Fruit fly (Drosophila melanogaster) whole organism, embryonic: ENCODE measurements around the gene Atf3.

Experiments
- Atf-2 ChIP-seq: fragments of 200-800 bp; sonication (Bioruptor generic); optimal IDR thresholded peaks from 2 replicates; lab custom pipeline; 2016; ENCODE audit warnings: missing biosample characterization, missing genetic modification characterization
- CG10462 ChIP-seq: fragments of 200-800 bp; sonication (Bioruptor generic); optimal IDR thresholded peaks from 2 replicates; lab custom pipeline; 2016; ENCODE audit warnings: missing biosample characterization, missing genetic modification characterization
- CG11696 ChIP-seq: fragments of 200-800 bp; sonication (Bioruptor generic); IDR thresholded peaks from 2 replicates; pipeline ENCODE4 v1.3.6; 2022; ENCODE audit warnings: missing biosample characterization, missing genetic modification characterization
- CG12219 ChIP-seq: fragments of 200-800 bp; sonication (Bioruptor generic); optimal IDR thresholded peaks from 3 replicates; lab custom pipeline; 2018; ENCODE audit warnings: missing biosample characterization, mild to moderate bottlenecking, missing genetic modification characterization
- CG1603 ChIP-seq: fragments of 200-800 bp; sonication (Bioruptor generic); optimal IDR thresholded peaks from 2 replicates; lab custom pipeline; 2019; ENCODE audit warnings: missing biosample characterization, mild to moderate bottlenecking, missing genetic modification characterization, moderate library complexity
- CG17328 ChIP-seq: fragments of 200-800 bp; sonication (Bioruptor generic); IDR thresholded peaks from 2 replicates; pipeline ENCODE4 v1.3.6; 2022; ENCODE audit warnings: missing biosample characterization, missing genetic modification characterization
- CG17612 ChIP-seq: fragments of 200-800 bp; sonication (Bioruptor generic); IDR thresholded peaks from 2 replicates; pipeline ENCODE4 v1.3.6; 2022; ENCODE audit warnings: missing biosample characterization, missing genetic modification characterization
- CG18476 ChIP-seq: fragments of 200-800 bp; sonication (Bioruptor generic); optimal IDR thresholded peaks from 2 replicates; lab custom pipeline; 2016; ENCODE audit warnings: missing biosample characterization, mild to moderate bottlenecking, missing genetic modification characterization
- CG18619 ChIP-seq: fragments of 200-800 bp; sonication (Bioruptor generic); optimal IDR thresholded peaks from 3 replicates; lab custom pipeline; 2017; ENCODE audit warnings: missing biosample characterization, mild to moderate bottlenecking, missing genetic modification characterization
- CG30431 ChIP-seq: fragments of 200-800 bp; sonication (Bioruptor generic); optimal IDR thresholded peaks from 2 replicates; lab custom pipeline; 2017; ENCODE audit warnings: missing biosample characterization, missing genetic modification characterization
- CG31224 ChIP-seq: fragments of 200-800 bp; sonication (Bioruptor generic); IDR thresholded peaks from 2 replicates; pipeline ENCODE4 v1.3.6; 2022; ENCODE audit warnings: missing biosample characterization, missing genetic modification characterization
- CG33213 ChIP-seq: fragments of 200-800 bp; sonication (Bioruptor generic); optimal IDR thresholded peaks from 3 replicates; lab custom pipeline; 2016; ENCODE audit warnings: missing biosample characterization, missing genetic modification characterization
- CG4328 ChIP-seq: fragments of 200-800 bp; sonication (Bioruptor generic); optimal IDR thresholded peaks from 3 replicates; lab custom pipeline; 2017; ENCODE audit warnings: missing biosample characterization, missing genetic modification reagents, missing genetic modification characterization
- CG5180 ChIP-seq: fragments of 200-800 bp; sonication (Bioruptor generic); optimal IDR thresholded peaks from 3 replicates; lab custom pipeline; 2017; ENCODE audit warnings: missing biosample characterization, missing genetic modification characterization, mild to moderate bottlenecking, moderate library complexity, missing genetic modification reagents
- CG6791 ChIP-seq: fragments of 200-800 bp; sonication (Bioruptor generic); IDR thresholded peaks from 3 replicates; pipeline ENCODE4 v1.3.6; 2022; ENCODE audit warnings: missing biosample characterization, missing genetic modification characterization; ENCODE audit not compliant: partially characterized antibody
- CG8290 ChIP-seq, 3 experiments: fragments of 200-800 bp; sonication (Bioruptor generic); optimal IDR thresholded peaks; 2 replicates each; lab custom pipeline; 2016 to 2019; ENCODE audit warnings: missing biosample characterization in 3 of 3, missing genetic modification characterization in 3 of 3, mild to moderate bottlenecking in 2 of 3, moderate library complexity in 1 of 3
- CG9437 ChIP-seq: fragments of 200-800 bp; sonication (Bioruptor generic); optimal IDR thresholded peaks from 2 replicates; lab custom pipeline; 2018; ENCODE audit warnings: missing biosample characterization, mild to moderate bottlenecking, missing genetic modification characterization
- CTCF ChIP-seq: fragments of 200-800 bp; sonication (Bioruptor generic); optimal IDR thresholded peaks from 2 replicates; lab custom pipeline; 2017; ENCODE audit warnings: missing biosample characterization, mild to moderate bottlenecking, missing genetic modification characterization, moderate library complexity
- Dll ChIP-seq: fragments of 200-800 bp; sonication (Bioruptor generic); IDR thresholded peaks from 4 replicates; pipeline ENCODE4 v1.3.6; 2022; ENCODE audit warnings: missing biosample characterization, missing genetic modification characterization; ENCODE audit not compliant: partially characterized antibody
- Dp ChIP-seq: fragments of 200-800 bp; sonication (Bioruptor generic); optimal IDR thresholded peaks from 2 replicates; lab custom pipeline; 2018; ENCODE audit warnings: missing biosample characterization, mild to moderate bottlenecking, missing genetic modification characterization, moderate library complexity
- Dref ChIP-seq: fragments of 200-800 bp; sonication (Bioruptor generic); IDR thresholded peaks from 2 replicates; pipeline ENCODE4 v1.3.6; 2022; ENCODE audit warnings: missing biosample characterization, missing genetic modification characterization
- Elba2 ChIP-seq: fragments of 200-800 bp; sonication (Bioruptor generic); optimal IDR thresholded peaks from 3 replicates; lab custom pipeline; 2016; ENCODE audit warnings: missing biosample characterization, missing genetic modification characterization
- Hey ChIP-seq: fragments of 200-800 bp; sonication (Bioruptor generic); optimal IDR thresholded peaks from 3 replicates; lab custom pipeline; 2018; ENCODE audit warnings: missing biosample characterization, mild to moderate bottlenecking, missing genetic modification characterization
- Hmr ChIP-seq: fragments of 200-800 bp; sonication (Bioruptor generic); optimal IDR thresholded peaks from 3 replicates; lab custom pipeline; 2017; ENCODE audit warnings: mild to moderate bottlenecking, missing biosample characterization, missing genetic modification reagents, missing genetic modification characterization
- Hr78 ChIP-seq, 2 experiments: fragments of 200-800 bp in 1 of 2; fragments of >200 bp in 1 of 2; sonication (Bioruptor generic) in 1 of 2; optimal IDR thresholded peaks; 2 replicates each; lab custom pipeline; 2017 to 2019; ENCODE audit warnings: missing biosample characterization in 2 of 2, missing genetic modification characterization in 2 of 2, mild to moderate bottlenecking in 1 of 2, moderate library complexity in 1 of 2
- Lhr ChIP-seq: fragments of 200-800 bp; sonication (Bioruptor generic); optimal IDR thresholded peaks from 3 replicates; lab custom pipeline; 2017; ENCODE audit warnings: mild to moderate bottlenecking, missing biosample characterization, missing genetic modification reagents, missing genetic modification characterization
- Med ChIP-seq: fragments of 200-800 bp; sonication (Bioruptor generic); peaks from one replicate; lab custom pipeline; 2016; ENCODE audit warnings: missing biosample characterization, missing genetic modification characterization, mild to moderate bottlenecking, inconsistent platforms, moderate library complexity
- NFAT ChIP-seq: fragments of 200-800 bp; sonication (Bioruptor generic); IDR thresholded peaks from 2 replicates; pipeline ENCODE4 v1.3.6; 2022; ENCODE audit warnings: missing biosample characterization, missing genetic modification characterization
- Nf-YB ChIP-seq: fragments of 200-800 bp; sonication (Bioruptor generic); optimal IDR thresholded peaks from 3 replicates; lab custom pipeline; 2019; ENCODE audit warnings: missing biosample characterization, mild to moderate bottlenecking, missing genetic modification characterization, moderate library complexity
- Nf-YC ChIP-seq: fragments of 200-800 bp; optimal IDR thresholded peaks from 3 replicates; lab custom pipeline; 2019; ENCODE audit warnings: missing biosample characterization, mild to moderate bottlenecking, missing genetic modification characterization, moderate library complexity
- Poxn ChIP-seq: fragments of 200-800 bp; sonication (Bioruptor generic); IDR thresholded peaks from 2 replicates; pipeline ENCODE4 v1.3.6; 2022; ENCODE audit warnings: missing biosample characterization, missing genetic modification characterization
- chinmo ChIP-seq: fragments of 200-800 bp; sonication (Bioruptor generic); IDR thresholded peaks from 4 replicates; pipeline ENCODE4 v1.3.6; 2022; ENCODE audit warnings: missing biosample characterization, missing genetic modification characterization; ENCODE audit not compliant: partially characterized antibody
- crp ChIP-seq, 2 experiments: fragments of 200-800 bp; sonication (Bioruptor generic); optimal IDR thresholded peaks; 2 replicates in 1 of 2; 3 replicates in 1 of 2; lab custom pipeline; 2017; ENCODE audit warnings: missing biosample characterization in 2 of 2, missing genetic modification characterization in 2 of 2, mild to moderate bottlenecking in 1 of 2, moderate library complexity in 1 of 2
- dmrt99B ChIP-seq: fragments of 200-800 bp; sonication (Bioruptor generic); optimal IDR thresholded peaks from 2 replicates; lab custom pipeline; 2018; ENCODE audit warnings: missing biosample characterization, mild to moderate bottlenecking, missing genetic modification characterization, moderate library complexity
- eve ChIP-seq, 2 experiments: fragments of >200 bp; optimal IDR thresholded peaks; 2 replicates each; lab custom pipeline; 2017; ENCODE audit warnings: missing biosample characterization in 2 of 2, missing genetic modification characterization in 2 of 2
- gfzf ChIP-seq: fragments of 200-800 bp; sonication (Bioruptor generic); optimal IDR thresholded peaks from 2 replicates; lab custom pipeline; 2016; ENCODE audit warnings: missing biosample characterization, mild to moderate bottlenecking, missing genetic modification characterization, moderate library complexity
- insv ChIP-seq, 2 experiments: fragments of 200-800 bp; sonication (Bioruptor generic); optimal IDR thresholded peaks; 3 replicates each; lab custom pipeline; 2016 to 2018; ENCODE audit warnings: missing biosample characterization in 2 of 2, missing genetic modification characterization in 2 of 2
- kni ChIP-seq: fragments of 200-800 bp; sonication (Bioruptor generic); optimal IDR thresholded peaks from 3 replicates; lab custom pipeline; 2017; ENCODE audit warnings: mild to moderate bottlenecking, missing biosample characterization, missing genetic modification reagents, missing genetic modification characterization
- nerfin-1 ChIP-seq: fragments of 200-800 bp; sonication (Bioruptor generic); optimal IDR thresholded peaks from 3 replicates; lab custom pipeline; 2019; ENCODE audit warnings: missing biosample characterization, mild to moderate bottlenecking, missing genetic modification characterization, moderate library complexity
- phol ChIP-seq: fragments of 200-800 bp; sonication (Bioruptor generic); optimal IDR thresholded peaks from 3 replicates; lab custom pipeline; 2018; ENCODE audit warnings: missing biosample characterization, mild to moderate bottlenecking, missing genetic modification characterization, moderate library complexity
- pros ChIP-seq: fragments of 200-800 bp; sonication (Bioruptor generic); optimal IDR thresholded peaks from 3 replicates; lab custom pipeline; 2019; ENCODE audit warnings: missing biosample characterization, mild to moderate bottlenecking, missing genetic modification characterization, moderate library complexity
- pzg ChIP-seq: fragments of 200-800 bp; sonication (Bioruptor generic); optimal IDR thresholded peaks from 3 replicates; lab custom pipeline; 2018; ENCODE audit warnings: missing biosample characterization, mild to moderate bottlenecking, missing genetic modification characterization, moderate library complexity
- sd ChIP-seq: fragments of 200-800 bp; sonication (Bioruptor generic); optimal IDR thresholded peaks from 3 replicates; lab custom pipeline; 2018; ENCODE audit warnings: missing biosample characterization, mild to moderate bottlenecking, missing genetic modification characterization, moderate library complexity
- stc ChIP-seq: fragments of 200-800 bp; sonication (Bioruptor generic); IDR thresholded peaks from 2 replicates; pipeline ENCODE4 v1.3.6; 2022; ENCODE audit warnings: missing biosample characterization, missing genetic modification characterization
- stwl ChIP-seq: fragments of 200-800 bp; sonication (Bioruptor generic); optimal IDR thresholded peaks from 3 replicates; lab custom pipeline; 2018; ENCODE audit warnings: missing biosample characterization, mild to moderate bottlenecking, missing genetic modification characterization, moderate library complexity
- sug ChIP-seq: fragments of 200-800 bp; optimal IDR thresholded peaks from 2 replicates; lab custom pipeline; 2019; ENCODE audit warnings: missing biosample characterization, mild to moderate bottlenecking, missing genetic modification characterization, moderate library complexity
- trem ChIP-seq: fragments of 200-800 bp; optimal IDR thresholded peaks from 3 replicates; lab custom pipeline; 2019; ENCODE audit warnings: missing biosample characterization, mild to moderate bottlenecking, missing genetic modification characterization, moderate library complexity
- unc-4 ChIP-seq: fragments of 200-800 bp; sonication (Bioruptor generic); IDR thresholded peaks from 2 replicates; pipeline ENCODE4 v1.3.6; 2022; ENCODE audit warnings: missing biosample characterization, missing genetic modification characterization; ENCODE audit not compliant: partially characterized antibody

Atf3 gene

dm6 chrX:1288924-1289608, 14.0 kb upstream of the Atf3 start:
- TF ChIP-seq dmrt99B (tag; lab: Kevin White, UChicago) (no peak), stwl (tag; lab: Kevin White, UChicago) (peak; percentile 17), CG18619 (GFP tag; lab: Kevin White, UChicago) (no peak), CG8290 (GFP tag; optimal IDR thresholded peaks at IDR 0.05; lab: Kevin White, UChicago) (no peak), CG8290 (tag; optimal IDR thresholded peaks at IDR 0.05; lab: Kevin White, UChicago) (peak in 1 of 2 experiments; percentile 54), stc (peak; percentile 17; the same call in 1 of the 2 replicates), gfzf (GFP tag; lab: Kevin White, UChicago) (peak; percentile 50), Hey (tag; lab: Kevin White, UChicago) (no peak), CG12219 (GFP tag; lab: Kevin White, UChicago) (no peak), phol (tag; lab: Kevin White, UChicago) (peak; percentile 93), CG31224 (GFP tag; lab: Robert Waterston, UW) (peak; percentile 86), Med (GFP tag; lab: Kevin White, UChicago) (peak; percentile 53), CTCF (GFP tag; lab: Kevin White, UChicago) (peak; percentile 45), CG4328 (no peak), sd (tag; lab: Kevin White, UChicago) (peak; percentile 41), CG33213 (GFP tag; lab: Kevin White, UChicago) (peak; percentile 52), sug (tag; lab: Kevin White, UChicago) (no peak), CG17612 (GFP tag; lab: Robert Waterston, UW) (peak; percentile 39; the same call in 1 of the 2 replicates), Dll (GFP tag; lab: Robert Waterston, UW) (0 out of 4 replicates have a peak, but pooled peaks have one; percentile 14), CG9437 (peak; percentile 46), Hmr (GFP tag; lab: Kevin White, UChicago) (peak; percentile 23), CG30431 (GFP tag; lab: Kevin White, UChicago) (no peak), NFAT (no peak), Dref (GFP tag; lab: Robert Waterston, UW) (no peak), CG5180 (GFP tag; lab: Kevin White, UChicago) (no peak), Nf-YC (tag; lab: Kevin White, UChicago) (peak; percentile 96), CG10462 (GFP tag; lab: Kevin White, UChicago) (peak; percentile 67), insv (GFP tag; optimal IDR thresholded peaks at IDR 0.05; lab: Kevin White, UChicago) (peak in 1 of 2 experiments; percentile 6), CG6791 (GFP tag; lab: Robert Waterston, UW) (peak; percentile 38; the same call in 1 of the 3 replicates), Nf-YB (GFP tag; lab: Kevin White, UChicago) (peak; percentile 95), CG1603 (no peak), eve (GFP tag; optimal IDR thresholded peaks at IDR 0.05; lab: Kevin White, UChicago) (no peak), Dp (GFP tag; lab: Kevin White, UChicago) (no peak), CG18476 (no peak), CG11696 (no peak), unc-4 (GFP tag; lab: Robert Waterston, UW) (0 out of 2 replicates have a peak, but pooled peaks have one; percentile 22), pzg (GFP tag; lab: Kevin White, UChicago) (peak; percentile 9), Hr78 (GFP tag; optimal IDR thresholded peaks at IDR 0.05; lab: Kevin White, UChicago) (no peak), Lhr (peak; percentile 95), pros (GFP tag; lab: Kevin White, UChicago) (peak; percentile 76), Poxn (GFP tag; lab: Robert Waterston, UW) (no peak), Atf-2 (GFP tag; lab: Kevin White, UChicago) (no peak), chinmo (no peak), trem (peak; percentile 22), nerfin-1 (tag; lab: Kevin White, UChicago) (peak; percentile 80), crp (GFP tag; optimal IDR thresholded peaks at IDR 0.05; lab: Kevin White, UChicago) (peak in 1 of 2 experiments; percentile 80), Elba2 (peak; percentile 86), CG17328 (GFP tag; lab: Robert Waterston, UW) (no peak), kni (GFP tag; lab: Kevin White, UChicago) (peak; percentile 28)
